Worm (Caenorhabditis elegans) whole organism, midembryonic: ENCODE data around the gene acly-2.

ENCODE experiments used
- T22C8.4 ChIP-seq: fragments of 200-800 bp; sonication (Bioruptor generic); IDR thresholded peaks from 2 replicates; pipeline ENCODE4 v1.3.6; 2022; ENCODE audit warnings: missing genetic modification characterization, missing compliant biosample characterization
- cog-1 ChIP-seq: sonication (generic microtip); optimal IDR thresholded peaks from 2 replicates; lab custom pipeline; 2016; ENCODE audit warnings: missing genetic modification characterization, missing compliant biosample characterization
- flt-1 ChIP-seq: fragments of 200-800 bp; sonication (Bioruptor generic); IDR thresholded peaks from 2 replicates; pipeline ENCODE4 v1.3.6; 2022; ENCODE audit warnings: missing genetic modification characterization, missing compliant biosample characterization
- med-1 ChIP-seq: sonication (generic microtip); optimal IDR thresholded peaks from 2 replicates; lab custom pipeline; 2017; ENCODE audit warnings: missing genetic modification characterization, mild to moderate bottlenecking, missing compliant biosample characterization, antibody characterized with exemption, missing genetic modification reagents; ENCODE audit not compliant: insufficient read depth
- tab-1 ChIP-seq: fragments of 200-800 bp; sonication (Bioruptor generic); IDR thresholded peaks from 2 replicates; pipeline ENCODE4 v1.3.6; 2022; ENCODE audit warnings: missing genetic modification characterization, missing compliant biosample characterization
- ztf-29 ChIP-seq: fragments of 200-800 bp; sonication (Bioruptor generic); IDR thresholded peaks from 2 replicates; pipeline ENCODE4 v1.3.6; 2022; ENCODE audit warnings: missing genetic modification reagents, missing genetic modification characterization, missing compliant biosample characterization

ce11 chrV:13090130-13090770, 26.0 kb upstream of the acly-2 start, which contains the start of gene C34B4.4:
- TF ChIP-seq med-1 (GFP tag; lab: Kevin White, UChicago) = no peak
- no peak for TF ChIP-seq T22C8.4 (GFP tag; lab: Robert Waterston, UW)
- no peak for TF ChIP-seq cog-1 (tag; lab: Kevin White, UChicago)
- TF ChIP-seq tab-1 (GFP tag; lab: Robert Waterston, UW) = no peak
- no peak for TF ChIP-seq flt-1 (GFP tag; lab: Robert Waterston, UW)
- TF ChIP-seq ztf-29 (GFP tag; lab: Robert Waterston, UW) = no peak
